Worm (Caenorhabditis elegans) whole organism, L2 larva: ENCODE data around the gene gst-36.

Source experiments
- ama-1 ChIP-seq: fragments of 150-350 bp; optimal IDR thresholded peaks from 2 replicates; lab custom pipeline; 2018; ENCODE audit warnings: inconsistent platforms
- ceh-82 ChIP-seq: fragments of 150-350 bp; optimal IDR thresholded peaks from 2 replicates; lab custom pipeline; 2014; ENCODE audit warnings: missing biosample characterization, missing genetic modification characterization
- crh-2 ChIP-seq: sonication (generic microtip); optimal IDR thresholded peaks from 2 replicates; lab custom pipeline; 2017; ENCODE audit warnings: missing biosample characterization, missing genetic modification characterization
- elt-1 ChIP-seq: fragments of 150-350 bp; optimal IDR thresholded peaks from 2 replicates; lab custom pipeline; 2014; ENCODE audit warnings: missing biosample characterization, missing genetic modification characterization
- lin-13 ChIP-seq: fragments of 150-350 bp; optimal IDR thresholded peaks from 2 replicates; lab custom pipeline; 2014; ENCODE audit warnings: missing biosample characterization, missing genetic modification reagents, missing genetic modification characterization
- lin-39 ChIP-seq: fragments of 150-350 bp; optimal IDR thresholded peaks from 2 replicates; lab custom pipeline; 2014; ENCODE audit warnings: missing biosample characterization, missing genetic modification reagents, missing genetic modification characterization
- mab-5 ChIP-seq: fragments of 150-350 bp; optimal IDR thresholded peaks from 2 replicates; lab custom pipeline; 2014; ENCODE audit warnings: missing biosample characterization, missing genetic modification characterization
- nhr-129 ChIP-seq: fragments of 150-350 bp; optimal IDR thresholded peaks from 2 replicates; lab custom pipeline; 2014; ENCODE audit warnings: missing biosample characterization, missing genetic modification characterization
- nhr-25 ChIP-seq: fragments of 150-350 bp; sonication (generic microtip); optimal IDR thresholded peaks from 3 replicates; lab custom pipeline; 2014; ENCODE audit warnings: missing biosample characterization, missing genetic modification characterization
- unc-62 ChIP-seq: fragments of 150-350 bp; optimal IDR thresholded peaks from 2 replicates; lab custom pipeline; 2014; ENCODE audit warnings: missing biosample characterization, missing genetic modification reagents, missing genetic modification characterization
- zag-1 ChIP-seq: fragments of 150-350 bp; optimal IDR thresholded peaks from 2 replicates; lab custom pipeline; 2014; ENCODE audit warnings: missing biosample characterization, missing genetic modification characterization

DNA sequence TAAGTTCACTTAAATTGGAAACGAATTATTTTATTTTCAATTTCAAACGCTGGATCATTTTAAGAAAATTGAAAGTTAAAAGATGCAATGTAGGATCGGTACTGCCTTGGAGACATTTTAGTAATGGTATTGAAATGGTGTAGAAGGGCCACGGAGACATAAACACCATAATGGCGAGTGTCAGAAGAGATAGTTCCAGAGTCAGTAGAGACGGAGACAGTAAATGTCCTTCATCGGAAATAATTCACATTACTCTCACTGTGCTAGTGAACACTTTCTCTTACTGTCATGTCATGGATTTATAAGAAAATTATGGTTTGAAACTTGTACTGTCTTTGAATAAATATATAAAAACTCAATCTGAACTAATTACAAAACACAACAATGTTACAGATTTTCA is 30.3 kb upstream of the gst-36 start:
- TF ChIP-seq lin-39 (tag; lab: Kevin White, UChicago) (no peak), crh-2 (tag; lab: Kevin White, UChicago) (no peak), nhr-129 (tag; lab: Kevin White, UChicago) (no peak), ama-1 (lab: Kevin White, UChicago) (no peak), lin-13 (GFP tag; lab: Kevin White, UChicago) (no peak), mab-5 (tag; lab: Kevin White, UChicago) (no peak), elt-1 (tag; lab: Kevin White, UChicago) (no peak), zag-1 (no peak), unc-62 (GFP tag; lab: Kevin White, UChicago) (no peak), ceh-82 (tag; lab: Kevin White, UChicago) (no peak), nhr-25 (no peak)
